Worm (Caenorhabditis elegans) whole organism, early embryonic: Measurements from ENCODE around the gene nol-9.

Experiments used
- B0310.2 ChIP-seq: sonication (generic microtip); optimal IDR thresholded peaks from 2 replicates; lab custom pipeline; 2016; ENCODE audit warnings: mild to moderate bottlenecking, missing genetic modification characterization, missing compliant biosample characterization
- aly-1 ChIP-seq: sonication (generic microtip); optimal IDR thresholded peaks from 2 replicates; lab custom pipeline; 2016; ENCODE audit warnings: missing genetic modification characterization, missing compliant biosample characterization
- ama-1 ChIP-seq: fragments of 150-350 bp; optimal IDR thresholded peaks from 2 replicates; lab custom pipeline; 2014
- ceh-13 ChIP-seq: fragments of 200-800 bp; sonication (Bioruptor generic); optimal IDR thresholded peaks from 2 replicates; lab custom pipeline; 2018; ENCODE audit warnings: mild to moderate bottlenecking, missing genetic modification characterization, missing compliant biosample characterization
- ceh-36 ChIP-seq: sonication (generic microtip); optimal IDR thresholded peaks from 2 replicates; lab custom pipeline; 2016; ENCODE audit warnings: missing genetic modification characterization, inconsistent platforms, missing compliant biosample characterization
- ets-7 ChIP-seq: sonication (generic microtip); optimal IDR thresholded peaks from 2 replicates; lab custom pipeline; 2016; ENCODE audit warnings: missing genotype, missing genetic modification characterization, missing compliant biosample characterization
- flt-1 ChIP-seq: fragments of 200-800 bp; sonication (Bioruptor generic); IDR thresholded peaks from 2 replicates; pipeline ENCODE4 v1.3.6; 2022; ENCODE audit warnings: missing genetic modification characterization, missing compliant biosample characterization
- hmbx-1 ChIP-seq: sonication (generic microtip); optimal IDR thresholded peaks from 2 replicates; lab custom pipeline; 2016; ENCODE audit warnings: mild to moderate bottlenecking, missing genetic modification characterization, missing compliant biosample characterization
- hmg-4 ChIP-seq: fragments of 200-800 bp; sonication (Bioruptor generic); optimal IDR thresholded peaks from 2 replicates; lab custom pipeline; 2018; ENCODE audit warnings: mild to moderate bottlenecking, missing genetic modification characterization, missing compliant biosample characterization
- hnd-1 ChIP-seq: sonication (generic microtip); optimal IDR thresholded peaks from 2 replicates; lab custom pipeline; 2016; ENCODE audit warnings: missing genetic modification characterization, missing compliant biosample characterization
- scrt-1 ChIP-seq: fragments of 200-800 bp; sonication (Bioruptor generic); IDR thresholded peaks from 2 replicates; pipeline ENCODE4 v1.3.6; 2022; ENCODE audit warnings: missing genetic modification characterization, missing compliant biosample characterization
- tbx-11 ChIP-seq: fragments of 200-800 bp; sonication (Bioruptor generic); IDR thresholded peaks from 2 replicates; pipeline ENCODE4 v1.3.6; 2022; ENCODE audit warnings: missing genetic modification characterization, missing compliant biosample characterization
- tbx-37 ChIP-seq: fragments of 200-800 bp; sonication (Bioruptor generic); conservative IDR thresholded peaks from 2 replicates; pipeline ENCODE4 v1.3.6; 2022; ENCODE audit warnings: missing genetic modification reagents, missing genetic modification characterization, missing compliant biosample characterization

ce11 chrIV:13460876-13461275 is 38.6 kb downstream of the nol-9 start, which contains the start of gene Y38H8A.12:
- no peak for TF ChIP-seq ceh-13 (GFP tag; lab: Kevin White, UChicago)
- no peak for TF ChIP-seq scrt-1 (GFP tag; lab: Robert Waterston, UW)
- TF ChIP-seq aly-1: no peak
- TF ChIP-seq ama-1 (lab: Kevin White, UChicago): no peak
- no peak for TF ChIP-seq flt-1
- no peak for TF ChIP-seq hnd-1 (tag; lab: Kevin White, UChicago)
- TF ChIP-seq tbx-11 (GFP tag; lab: Robert Waterston, UW): no peak
- no peak for TF ChIP-seq tbx-37 (GFP tag; lab: Robert Waterston, UW)
- TF ChIP-seq B0310.2 (tag; lab: Kevin White, UChicago): no peak
- no peak for TF ChIP-seq ceh-36 (tag; lab: Kevin White, UChicago)
- no peak for TF ChIP-seq hmg-4 (GFP tag; lab: Kevin White, UChicago)
- no peak for TF ChIP-seq hmbx-1 (tag; lab: Kevin White, UChicago)
- no peak for TF ChIP-seq ets-7 (tag; lab: Kevin White, UChicago)
